Worm (Caenorhabditis elegans) whole organism, midembryonic: ENCODE measurements around the gene bir-1.

ENCODE experiments used
- flt-1 ChIP-seq: fragments of 200-800 bp; sonication (Bioruptor generic); IDR thresholded peaks from 2 replicates; pipeline ENCODE4 v1.3.6; 2022; ENCODE audit warnings: missing genetic modification characterization, missing compliant biosample characterization
- med-1 ChIP-seq: sonication (generic microtip); optimal IDR thresholded peaks from 2 replicates; lab custom pipeline; 2017; ENCODE audit warnings: missing genetic modification characterization, mild to moderate bottlenecking, missing compliant biosample characterization, antibody characterized with exemption, missing genetic modification reagents; ENCODE audit not compliant: insufficient read depth
- ref-1 ChIP-seq: fragments of 200-800 bp; sonication (Bioruptor generic); conservative IDR thresholded peaks from 2 replicates; pipeline ENCODE4 v1.3.6; 2022; ENCODE audit warnings: missing genetic modification reagents, missing genetic modification characterization, missing compliant biosample characterization
- tab-1 ChIP-seq: fragments of 200-800 bp; sonication (Bioruptor generic); IDR thresholded peaks from 2 replicates; pipeline ENCODE4 v1.3.6; 2022; ENCODE audit warnings: missing genetic modification characterization, missing compliant biosample characterization

DNA sequence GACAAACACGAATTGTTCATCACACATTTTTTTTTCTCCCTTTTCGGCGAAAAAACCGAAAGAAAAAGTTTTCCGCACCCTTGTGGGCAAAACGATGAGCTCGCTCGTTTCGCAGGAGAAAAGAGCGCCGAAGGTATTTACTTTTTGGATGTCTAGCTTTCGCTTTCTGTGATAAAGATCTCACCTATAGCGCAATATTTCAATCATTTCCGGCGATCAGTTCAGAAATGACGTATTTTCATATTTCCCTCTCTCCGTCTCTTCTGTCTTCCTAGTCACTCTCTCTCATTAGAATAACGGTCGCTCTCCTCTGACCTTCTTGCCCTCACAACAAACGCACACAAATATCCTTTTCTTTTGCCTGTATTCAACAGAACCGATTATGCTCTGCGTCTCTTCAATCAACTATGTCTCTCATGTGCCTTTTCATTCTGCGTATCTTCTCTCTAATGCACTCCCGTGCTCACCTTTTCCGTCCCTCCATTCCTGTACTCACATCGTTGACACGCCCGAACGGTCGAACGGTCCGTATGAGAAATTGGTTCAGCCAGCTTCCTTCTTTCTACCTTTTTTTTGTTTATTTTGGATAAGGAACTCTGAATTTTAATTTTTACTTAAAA lies 29.6 kb downstream of the bir-1 start:
- no peak for TF ChIP-seq tab-1 (GFP tag; lab: Robert Waterston, UW)
- TF ChIP-seq flt-1 (GFP tag; lab: Robert Waterston, UW), result no peak
- no peak for TF ChIP-seq med-1 (GFP tag; lab: Kevin White, UChicago)
- no peak for TF ChIP-seq ref-1 (GFP tag; lab: Robert Waterston, UW)
